Fruit fly (Drosophila melanogaster): Measurements from ENCODE around the gene Nnf1b.
A peak's percentile ranks its signal among the peaks of the same experiment; 100 is the strongest.

Gene Nnf1b

DNA sequence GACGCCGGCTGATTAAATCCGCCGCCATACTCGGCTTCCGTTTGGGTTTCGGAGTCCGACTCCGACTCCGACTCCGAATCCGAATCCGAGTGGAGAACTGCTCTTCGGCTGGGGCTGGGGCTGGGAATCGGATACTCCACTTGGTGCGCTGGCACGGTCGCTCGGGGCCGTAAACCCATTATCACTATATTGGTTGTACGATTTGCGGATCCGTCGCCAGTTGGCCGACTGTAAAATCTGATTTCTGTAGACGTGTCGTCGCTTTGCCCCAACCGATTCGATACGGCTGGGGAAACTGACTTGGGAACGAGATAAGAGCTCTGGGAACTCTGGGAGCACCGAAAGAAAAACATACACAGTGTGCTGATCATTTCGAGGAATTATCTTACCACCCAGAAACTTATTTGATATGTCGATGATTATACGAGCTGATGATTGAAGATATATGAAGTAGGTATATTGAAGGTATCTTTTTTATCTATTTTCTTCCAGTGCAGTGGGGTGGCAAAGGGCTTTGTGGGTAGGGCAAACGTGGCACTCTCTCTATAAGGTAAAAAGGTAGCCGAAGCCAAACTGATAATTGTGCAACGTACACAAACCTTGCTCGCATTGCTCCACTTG is 47.6 kb downstream of the Nnf1b start (continued):
- TF ChIP-seq cg (GFP tag; optimal IDR thresholded peaks at IDR 0.05), result no peak
- TF ChIP-seq CG18619 (GFP tag; optimal IDR thresholded peaks at IDR 0.05), result peak; percentile 8
- TF ChIP-seq CG7928 (GFP tag; optimal IDR thresholded peaks at IDR 0.05), result no peak
- no peak for TF ChIP-seq kah (GFP tag; optimal IDR thresholded peaks at IDR 0.05)
- no peak for TF ChIP-seq CG11456 (GFP tag; IDR thresholded peaks at IDR 0.05)
- peak; percentile 51 for TF ChIP-seq Rfx (GFP tag; IDR thresholded peaks at IDR 0.05)
- no peak for TF ChIP-seq Sin3A (optimal IDR thresholded peaks at IDR 0.05)
- TF ChIP-seq slou (GFP tag; optimal IDR thresholded peaks at IDR 0.05), result no peak
- no peak for TF ChIP-seq CG7271 (tag; optimal IDR thresholded peaks at IDR 0.05)

dm6 chr2L:859897-860296 is 49.5 kb downstream of the Nnf1b start, which contains the start of gene CG13950:
Gene CG13950, plus strand, starts transcription at chr2L:860197.
- TF ChIP-seq HLH3B (GFP tag; IDR thresholded peaks at IDR 0.05) (no peak), CG43689 (GFP tag; IDR thresholded peaks at IDR 0.05) (no peak), CG30431 (GFP tag; optimal IDR thresholded peaks at IDR 0.05) (no peak), Dip2 (GFP tag; IDR thresholded peaks at IDR 0.05) (no peak), CG2202 (tag; optimal IDR thresholded peaks at IDR 0.05) (no peak)

All from whole organism, embryonic.